Worm (Caenorhabditis elegans): Measurements from ENCODE around the gene pqn-78.
"Not testable (repeated sequence)": the region's sequence is repeated elsewhere in the genome, so short reads cannot be mapped to it uniquely, and the experiment has no call there.

The pqn-78 gene

DNA sequence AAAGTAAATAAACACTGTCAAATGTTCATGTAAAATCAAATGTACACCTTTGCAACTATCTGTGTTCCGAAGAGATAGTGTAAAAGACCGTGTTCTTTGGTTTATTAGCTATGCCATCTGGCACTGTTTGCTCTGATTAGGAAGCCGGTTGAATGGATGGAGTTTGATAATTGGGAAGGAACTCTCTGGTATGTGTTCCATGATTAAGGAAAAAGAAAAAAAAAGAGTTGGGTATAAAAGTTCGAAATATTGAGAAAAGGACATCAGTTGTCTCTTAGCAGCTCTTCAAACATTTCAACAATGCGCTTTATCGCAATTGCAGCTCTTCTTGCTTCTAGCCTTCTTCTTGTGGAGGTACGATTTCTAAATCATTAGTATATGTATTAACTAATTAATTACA lies 4.4 kb downstream of the pqn-78 start, which contains the start of gene abu-5:
abu-5 (plus strand) TSS at position 301 of the 400 bp plus-strand sequence.
- not testable (repeated sequence) for TF ChIP-seq dao-5, W03F9.2, him-1 (tag; optimal IDR thresholded peaks at IDR 0.05)

DNA sequence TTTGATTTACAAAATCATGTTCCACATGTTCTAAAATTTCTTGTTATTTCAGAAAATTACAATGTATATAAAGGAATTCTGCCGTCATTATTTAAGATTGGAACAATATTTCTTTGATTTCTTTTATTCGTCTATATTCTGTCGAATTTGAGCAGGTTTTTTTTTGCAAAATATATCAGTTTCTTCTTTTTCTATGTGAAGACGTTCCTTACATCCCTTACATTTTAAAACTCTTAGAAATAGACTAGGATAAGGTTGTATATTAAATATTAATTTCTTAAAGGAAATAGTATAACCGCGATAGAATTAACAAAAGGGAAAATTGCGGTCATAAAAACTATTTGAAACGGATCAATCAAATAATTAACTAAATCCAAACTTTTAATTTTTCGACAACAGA lies 6.0 kb downstream of the pqn-78 start:
- TF ChIP-seq W03F9.2 (tag; optimal IDR thresholded peaks at IDR 0.05), result no peak
- TF ChIP-seq dao-5 (tag; optimal IDR thresholded peaks at IDR 0.05), result no peak
- TF ChIP-seq him-1 (tag; optimal IDR thresholded peaks at IDR 0.05), result no peak

DNA sequence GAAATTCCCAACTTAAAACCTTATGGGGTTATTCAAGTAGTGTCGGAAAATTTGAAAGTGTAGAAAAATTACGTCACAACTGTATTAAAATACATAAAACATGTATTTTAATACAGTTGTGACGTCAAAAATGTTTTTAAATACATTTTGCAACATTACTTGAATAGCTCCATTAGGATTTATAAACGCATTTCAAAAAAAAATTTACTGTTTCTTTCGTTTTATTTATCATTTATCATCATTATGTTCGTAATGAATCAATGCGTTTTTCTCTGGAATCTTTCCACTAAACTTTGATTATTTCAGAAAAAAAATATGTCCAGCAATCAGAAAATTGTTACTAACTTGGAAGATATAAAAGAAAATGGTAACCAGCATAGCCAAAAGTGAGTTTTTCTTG lies 11.2 kb downstream of the pqn-78 start, which contains the start of gene Y105C5A.508:
Y105C5A.508 (plus strand) TSS at position 301 of the 400 bp plus-strand sequence.
- no peak for TF ChIP-seq dao-5 (tag; optimal IDR thresholded peaks at IDR 0.05)
- TF ChIP-seq him-1 (tag; optimal IDR thresholded peaks at IDR 0.05), result no peak
- no peak for TF ChIP-seq W03F9.2 (tag; optimal IDR thresholded peaks at IDR 0.05)

DNA sequence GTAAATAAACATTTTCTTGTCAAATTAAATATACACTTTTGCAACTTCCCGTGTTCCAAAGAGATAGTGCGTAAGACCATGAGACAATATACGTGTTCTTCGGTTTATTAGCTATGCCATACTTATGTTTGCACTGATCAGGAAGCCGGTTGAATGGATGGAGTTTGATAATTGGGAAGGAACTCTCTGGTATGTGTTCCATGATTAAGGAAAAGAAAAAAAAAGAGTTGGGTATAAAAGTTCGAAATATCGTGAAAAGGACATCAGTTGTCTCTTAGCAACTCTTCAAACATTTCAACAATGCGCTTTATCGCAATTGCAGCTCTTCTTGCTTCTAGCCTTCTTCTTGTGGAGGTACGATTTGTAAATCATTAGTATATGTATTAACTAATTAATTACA lies 16.0 kb downstream of the pqn-78 start, which contains the start of gene pqn-76:
pqn-76 (plus strand) TSS at position 301 of the 400 bp plus-strand sequence.
- TF ChIP-seq W03F9.2, dao-5, him-1 (tag; optimal IDR thresholded peaks at IDR 0.05): not testable (repeated sequence)

DNA sequence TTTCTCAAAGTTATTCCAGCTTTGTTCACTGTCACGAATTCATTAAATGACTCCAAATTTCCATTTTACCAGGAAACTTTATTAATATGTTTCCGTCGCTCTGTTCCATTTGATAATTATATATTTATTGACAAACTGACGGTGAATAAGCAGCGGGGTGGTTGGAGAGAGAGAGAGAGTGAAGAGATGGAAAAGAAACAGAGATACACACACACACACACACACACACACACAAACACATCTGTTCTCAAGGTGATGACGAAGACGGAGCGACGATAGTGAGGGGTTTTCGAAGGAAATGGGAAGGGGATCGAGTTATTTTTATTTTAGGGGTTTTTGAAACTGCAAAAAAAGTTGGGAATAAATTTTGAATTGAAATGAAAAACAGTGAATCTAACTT lies 21.0 kb downstream of the pqn-78 start:
- no peak for TF ChIP-seq him-1 (tag; optimal IDR thresholded peaks at IDR 0.05)

DNA sequence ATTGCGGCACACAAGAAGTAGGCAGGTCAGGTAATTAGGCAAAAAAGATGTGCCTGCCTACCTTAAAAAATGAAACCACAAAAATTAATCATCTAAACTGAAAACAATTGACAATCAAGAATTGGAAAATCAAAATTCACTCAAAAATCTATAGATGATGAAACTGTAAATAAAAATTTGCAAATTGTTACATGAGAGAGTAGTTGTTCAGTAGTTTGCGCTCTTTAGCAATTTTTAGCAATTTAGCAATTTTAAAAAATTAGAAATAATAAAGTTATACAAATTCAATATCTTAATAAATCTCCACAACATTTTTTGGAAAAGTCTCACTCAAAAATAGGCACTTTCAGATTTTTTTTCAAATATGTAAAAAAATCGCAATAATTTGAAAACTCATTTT lies 22.7 kb downstream of the pqn-78 start:
- TF ChIP-seq dao-5 (tag; optimal IDR thresholded peaks at IDR 0.05) (no peak), him-1 (tag; optimal IDR thresholded peaks at IDR 0.05) (no peak), W03F9.2 (tag; optimal IDR thresholded peaks at IDR 0.05) (no peak)

DNA sequence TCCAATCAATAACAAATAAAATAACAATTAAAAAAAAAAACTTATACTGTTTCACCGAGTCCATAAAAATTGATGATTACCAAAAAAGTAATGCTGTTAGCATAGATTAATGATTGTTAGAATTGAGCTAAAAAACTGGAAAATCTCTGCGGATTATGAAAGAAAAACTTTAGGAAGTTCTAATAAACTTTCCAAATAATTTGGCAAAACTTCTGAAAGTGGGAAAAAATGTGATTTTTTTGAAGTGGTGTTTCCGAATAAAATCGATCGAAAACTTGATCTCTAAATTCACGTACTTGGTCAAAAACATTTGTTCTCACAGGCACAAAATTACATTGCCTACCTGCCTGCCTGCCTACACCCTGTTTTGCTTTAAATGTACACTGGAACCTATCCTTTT lies 23.2 kb downstream of the pqn-78 start:
- TF ChIP-seq him-1 (tag; optimal IDR thresholded peaks at IDR 0.05), result no peak
- TF ChIP-seq W03F9.2 (tag; optimal IDR thresholded peaks at IDR 0.05), result no peak
- TF ChIP-seq dao-5 (tag; optimal IDR thresholded peaks at IDR 0.05), result no peak

DNA sequence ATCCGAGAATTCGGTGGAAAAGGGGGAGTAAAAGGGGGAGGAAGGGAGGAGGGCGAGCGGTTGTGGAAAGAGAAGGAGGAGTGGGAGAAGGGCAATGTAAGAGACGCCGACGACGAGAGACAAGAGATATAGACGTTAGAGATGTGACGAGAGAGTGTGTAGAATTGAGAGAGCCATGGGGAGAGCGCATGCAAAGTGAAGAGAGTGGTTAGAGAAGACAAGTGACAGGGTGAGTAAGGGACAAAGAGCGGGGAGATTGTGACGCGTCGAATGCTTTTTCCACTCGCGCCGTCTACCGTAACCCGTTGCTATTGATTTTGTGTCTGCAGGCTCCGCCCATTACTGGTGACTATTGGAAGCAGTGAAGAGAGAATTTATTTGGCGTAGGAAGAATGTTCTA lies 24.1 kb downstream of the pqn-78 start:
- TF ChIP-seq W03F9.2 (tag; optimal IDR thresholded peaks at IDR 0.05) (no peak), dao-5 (tag; optimal IDR thresholded peaks at IDR 0.05) (no peak), him-1 (tag; optimal IDR thresholded peaks at IDR 0.05) (no peak)

DNA sequence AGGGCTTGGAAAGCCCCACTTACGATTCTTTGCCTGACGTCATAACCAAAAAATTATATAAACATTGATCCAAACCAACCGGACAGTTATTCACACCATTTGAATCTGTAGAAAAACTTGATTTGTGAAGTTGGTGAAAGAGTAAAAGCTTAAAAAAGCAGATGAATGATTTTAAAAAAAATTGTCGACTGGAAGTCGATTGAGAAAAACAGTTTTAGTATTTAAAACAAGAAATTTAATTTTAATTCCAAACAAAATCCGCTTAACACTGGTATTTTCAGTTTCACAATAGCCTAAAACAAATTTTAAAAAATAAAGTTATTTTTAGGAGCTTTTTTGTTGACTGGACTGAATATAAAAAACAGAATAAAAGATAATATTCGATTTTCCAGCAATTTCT lies 30.5 kb downstream of the pqn-78 start, which contains the start of gene Y105C5A.1:
Y105C5A.1 (minus strand) TSS at position 101 of the 400 bp plus-strand sequence.
- TF ChIP-seq him-1 (tag; optimal IDR thresholded peaks at IDR 0.05) (no peak), dao-5 (tag; optimal IDR thresholded peaks at IDR 0.05) (no peak), W03F9.2 (tag; optimal IDR thresholded peaks at IDR 0.05) (no peak)

DNA sequence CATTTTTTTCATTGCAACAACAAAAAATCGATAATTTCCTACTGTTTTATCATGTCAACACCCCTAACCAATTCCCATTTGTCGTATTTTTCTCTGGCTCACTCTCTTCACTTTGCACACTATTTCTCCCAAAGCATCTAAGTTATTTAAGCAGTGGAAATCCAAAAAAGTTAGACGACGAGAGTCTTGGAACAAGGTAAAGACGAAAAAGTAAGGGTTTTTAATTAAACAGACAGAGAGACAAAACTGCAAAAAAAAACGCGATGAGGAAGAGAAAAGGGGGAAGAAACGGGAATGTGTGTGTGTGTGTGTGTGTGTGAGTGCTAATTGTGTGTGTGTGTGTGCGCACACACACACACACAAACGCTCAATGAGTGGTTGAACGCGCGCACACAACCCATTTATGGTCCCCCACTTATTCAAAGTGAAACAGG lies 33.6 kb downstream of the pqn-78 start:
- TF ChIP-seq dao-5 (tag; optimal IDR thresholded peaks at IDR 0.05) (no peak), him-1 (tag; optimal IDR thresholded peaks at IDR 0.05) (peak; percentile 35), W03F9.2 (tag; optimal IDR thresholded peaks at IDR 0.05) (peak; percentile 22)

DNA sequence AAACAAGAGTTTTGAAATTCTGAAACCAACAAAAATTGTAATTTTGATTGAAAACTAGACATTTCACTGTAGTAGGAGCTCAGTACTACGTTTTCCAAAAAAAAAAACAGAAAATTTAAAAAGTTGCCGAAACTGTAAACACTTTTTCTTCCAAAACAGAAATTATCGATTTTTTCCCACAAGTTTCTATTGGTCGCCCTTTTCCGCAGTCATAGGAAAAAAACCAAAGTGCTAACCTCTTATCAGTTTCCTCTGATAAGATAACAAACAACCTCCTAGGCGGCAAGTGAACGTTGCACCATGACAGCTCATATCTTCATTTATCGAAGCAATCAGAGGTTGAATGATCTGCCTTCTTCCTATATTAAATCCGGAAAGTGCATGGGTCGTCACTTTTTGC lies 35.8 kb downstream of the pqn-78 start:
- TF ChIP-seq dao-5 (tag; optimal IDR thresholded peaks at IDR 0.05) (no peak), W03F9.2 (tag; optimal IDR thresholded peaks at IDR 0.05) (no peak), him-1 (tag; optimal IDR thresholded peaks at IDR 0.05) (no peak)

DNA sequence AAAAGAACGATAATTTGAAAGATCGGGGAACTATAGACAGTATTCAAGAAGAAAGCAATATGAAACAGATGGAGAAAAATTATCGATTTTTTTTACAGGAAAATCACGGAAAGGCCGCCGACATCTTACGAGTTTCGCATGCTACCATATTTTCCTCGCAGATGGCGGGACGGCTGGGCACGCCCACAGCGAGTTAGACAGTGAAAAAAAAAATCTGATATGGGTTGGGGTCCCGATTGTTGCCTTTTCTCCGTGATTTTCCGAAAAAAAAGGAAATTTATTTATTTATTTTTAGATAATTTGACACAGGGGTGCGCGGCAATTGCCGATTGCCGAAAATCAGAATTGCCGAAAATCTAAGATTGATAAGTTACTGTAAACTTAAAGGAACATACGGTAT lies 40.1 kb downstream of the pqn-78 start:
- TF ChIP-seq dao-5 (tag; optimal IDR thresholded peaks at IDR 0.05), result no peak
- TF ChIP-seq him-1 (tag; optimal IDR thresholded peaks at IDR 0.05), result no peak
- TF ChIP-seq W03F9.2 (tag; optimal IDR thresholded peaks at IDR 0.05), result no peak
